Worm (Caenorhabditis elegans): ENCODE results near the gene osgn-1.

- TF ChIP-seq klf-2 (GFP tag; conservative IDR thresholded peaks at IDR 0.05) (no peak), med-1 (GFP tag; optimal IDR thresholded peaks at IDR 0.05; ENCODE audit: insufficient read depth) (no peak), ztf-23 (GFP tag; IDR thresholded peaks at IDR 0.05) (no peak)
Measured at ce11 chrIV:4215349-4215748, 8.2 kb downstream of the osgn-1 start.

Data from whole organism, midembryonic.